Fruit fly (Drosophila melanogaster) whole organism, embryonic: ENCODE data around the gene CG33927.
A peak's percentile ranks its signal among the peaks of the same experiment; 100 is the strongest.
"Not testable (repeated sequence)": the region's sequence is repeated elsewhere in the genome, so short reads cannot be mapped to it uniquely, and the experiment has no call there.

ENCODE experiments used
- CG1024 ChIP-seq: fragments of 200-800 bp; sonication (Bioruptor generic); IDR thresholded peaks from 2 replicates; pipeline ENCODE4 v1.3.6; 2022; ENCODE audit warnings: missing biosample characterization, missing genetic modification characterization
- CG12769 ChIP-seq: fragments of 200-800 bp; sonication (Bioruptor generic); optimal IDR thresholded peaks from 2 replicates; lab custom pipeline; 2019; ENCODE audit warnings: missing biosample characterization, mild to moderate bottlenecking, missing genetic modification characterization, moderate library complexity
- CG13894 ChIP-seq: fragments of 200-800 bp; sonication (Bioruptor generic); optimal IDR thresholded peaks from 3 replicates; lab custom pipeline; 2018; ENCODE audit warnings: missing biosample characterization, mild to moderate bottlenecking, missing genetic modification characterization, moderate library complexity
- CG14014 ChIP-seq: fragments of 200-800 bp; sonication (Bioruptor generic); IDR thresholded peaks from 2 replicates; pipeline ENCODE4 v1.3.6; 2022; ENCODE audit warnings: missing biosample characterization, missing genetic modification characterization
- CG1603 ChIP-seq: fragments of 200-800 bp; sonication (Bioruptor generic); optimal IDR thresholded peaks from 2 replicates; lab custom pipeline; 2019; ENCODE audit warnings: missing biosample characterization, mild to moderate bottlenecking, missing genetic modification characterization, moderate library complexity
- CG18476 ChIP-seq: fragments of 200-800 bp; sonication (Bioruptor generic); optimal IDR thresholded peaks from 2 replicates; lab custom pipeline; 2016; ENCODE audit warnings: missing biosample characterization, mild to moderate bottlenecking, missing genetic modification characterization
- CG2199 ChIP-seq: fragments of 200-800 bp; sonication (Bioruptor generic); IDR thresholded peaks from 3 replicates; pipeline ENCODE4 v1.3.6; 2022; ENCODE audit warnings: missing biosample characterization, missing genetic modification characterization
- CG2712 ChIP-seq: fragments of 200-800 bp; optimal IDR thresholded peaks from 3 replicates; lab custom pipeline; 2019; ENCODE audit warnings: missing biosample characterization, mild to moderate bottlenecking, missing genetic modification characterization, moderate library complexity
- CG30431 ChIP-seq: fragments of 200-800 bp; sonication (Bioruptor generic); optimal IDR thresholded peaks from 2 replicates; lab custom pipeline; 2017; ENCODE audit warnings: missing biosample characterization, missing genetic modification characterization
- CG32532 ChIP-seq: fragments of 200-800 bp; sonication (Bioruptor generic); IDR thresholded peaks from 2 replicates; pipeline ENCODE4 v1.3.6; 2022; ENCODE audit warnings: missing biosample characterization, missing genetic modification characterization
- CG5245 ChIP-seq: fragments of 200-800 bp; sonication (Bioruptor generic); optimal IDR thresholded peaks from 3 replicates; lab custom pipeline; 2016; ENCODE audit warnings: missing biosample characterization, missing genetic modification characterization
- CG6654 ChIP-seq: fragments of 200-800 bp; sonication (Bioruptor generic); optimal IDR thresholded peaks from 2 replicates; lab custom pipeline; 2017; ENCODE audit warnings: missing biosample characterization, mild to moderate bottlenecking, missing genetic modification characterization
- CG8290 ChIP-seq, 3 experiments: fragments of 200-800 bp; sonication (Bioruptor generic); optimal IDR thresholded peaks; 2 replicates each; lab custom pipeline; 2016 to 2019; ENCODE audit warnings: missing biosample characterization in 3 of 3, missing genetic modification characterization in 3 of 3, mild to moderate bottlenecking in 2 of 3, moderate library complexity in 1 of 3
- CG8388 ChIP-seq: fragments of 200-800 bp; sonication (Bioruptor generic); optimal IDR thresholded peaks from 2 replicates; lab custom pipeline; 2019; ENCODE audit warnings: missing biosample characterization, mild to moderate bottlenecking, missing genetic modification characterization, moderate library complexity
- CTCF ChIP-seq: fragments of 200-800 bp; sonication (Bioruptor generic); optimal IDR thresholded peaks from 2 replicates; lab custom pipeline; 2017; ENCODE audit warnings: missing biosample characterization, mild to moderate bottlenecking, missing genetic modification characterization, moderate library complexity
- Chrac-16 ChIP-seq: fragments of 200-800 bp; sonication (Bioruptor generic); optimal IDR thresholded peaks from 3 replicates; lab custom pipeline; 2016; ENCODE audit warnings: missing biosample characterization, missing genetic modification characterization
- Ets65A ChIP-seq: fragments of 200-800 bp; sonication (Bioruptor generic); peaks from one replicate; lab custom pipeline; 2016; ENCODE audit warnings: missing biosample characterization, missing genetic modification characterization
- H15 ChIP-seq: fragments of 200-800 bp; sonication (Bioruptor generic); IDR thresholded peaks from 3 replicates; pipeline ENCODE4 v1.3.6; 2022; ENCODE audit warnings: missing biosample characterization, missing genetic modification characterization
- Hsf ChIP-seq: fragments of 200-800 bp; sonication (Bioruptor generic); optimal IDR thresholded peaks from 3 replicates; lab custom pipeline; 2016; ENCODE audit warnings: missing biosample characterization, missing genetic modification characterization
- Lpt ChIP-seq: fragments of >200 bp; optimal IDR thresholded peaks from 2 replicates; lab custom pipeline; 2018; ENCODE audit warnings: missing biosample characterization, missing genetic modification characterization
- Med ChIP-seq: fragments of 200-800 bp; sonication (Bioruptor generic); peaks from one replicate; lab custom pipeline; 2016; ENCODE audit warnings: missing biosample characterization, missing genetic modification characterization, mild to moderate bottlenecking, inconsistent platforms, moderate library complexity
- Mes4 ChIP-seq: fragments of 200-800 bp; sonication (Bioruptor generic); optimal IDR thresholded peaks from 2 replicates; lab custom pipeline; 2016; ENCODE audit warnings: missing biosample characterization, missing genetic modification characterization
- Mrtf ChIP-seq: fragments of 200-800 bp; sonication (Bioruptor generic); IDR thresholded peaks from 3 replicates; pipeline ENCODE4 v1.3.6; 2022; ENCODE audit warnings: missing biosample characterization, missing genetic modification characterization
- Opbp ChIP-seq: fragments of 200-800 bp; sonication (Bioruptor generic); IDR thresholded peaks from 3 replicates; pipeline ENCODE4 v1.3.6; 2022; ENCODE audit warnings: missing biosample characterization, missing genetic modification characterization; ENCODE audit not compliant: partially characterized antibody
- Rfx ChIP-seq: fragments of 200-800 bp; sonication (Bioruptor generic); IDR thresholded peaks from 2 replicates; pipeline ENCODE4 v1.3.6; 2022; ENCODE audit warnings: missing biosample characterization, missing genetic modification characterization
- Xbp1 ChIP-seq: fragments of 200-800 bp; sonication (Bioruptor generic); optimal IDR thresholded peaks from 3 replicates; lab custom pipeline; 2016; ENCODE audit warnings: missing biosample characterization, mild to moderate bottlenecking, missing genetic modification characterization
- Xrp1 ChIP-seq: fragments of 200-800 bp; sonication (Bioruptor generic); IDR thresholded peaks from 2 replicates; pipeline ENCODE4 v1.3.6; 2022; ENCODE audit warnings: missing biosample characterization, missing genetic modification characterization
- ap ChIP-seq: fragments of 200-800 bp; sonication (Bioruptor generic); IDR thresholded peaks from 2 replicates; pipeline ENCODE4 v1.3.6; 2022; ENCODE audit warnings: missing biosample characterization, missing genetic modification characterization
- bsh ChIP-seq, 2 experiments: fragments of 200-800 bp; sonication (Bioruptor generic); optimal IDR thresholded peaks; 2 replicates each; lab custom pipeline; 2017 to 2018; ENCODE audit warnings: mild to moderate bottlenecking in 2 of 2, missing biosample characterization in 2 of 2, missing genetic modification characterization in 2 of 2, moderate library complexity in 1 of 2
- chinmo ChIP-seq: fragments of 200-800 bp; sonication (Bioruptor generic); IDR thresholded peaks from 4 replicates; pipeline ENCODE4 v1.3.6; 2022; ENCODE audit warnings: missing biosample characterization, missing genetic modification characterization; ENCODE audit not compliant: partially characterized antibody
- gsb ChIP-seq: fragments of 200-800 bp; sonication (Bioruptor generic); IDR thresholded peaks from 2 replicates; pipeline ENCODE4 v1.3.6; 2022; ENCODE audit warnings: missing biosample characterization, missing genetic modification characterization
- ind ChIP-seq: fragments of 200-800 bp; sonication (Bioruptor generic); optimal IDR thresholded peaks from 3 replicates; lab custom pipeline; 2016; ENCODE audit warnings: missing biosample characterization, missing genetic modification characterization
- p53 ChIP-seq: fragments of 200-800 bp; sonication (Bioruptor generic); optimal IDR thresholded peaks from 2 replicates; lab custom pipeline; 2016; ENCODE audit warnings: missing biosample characterization, missing genetic modification characterization
- pb ChIP-seq: fragments of 200-800 bp; sonication (Bioruptor generic); optimal IDR thresholded peaks from 3 replicates; lab custom pipeline; 2016; ENCODE audit warnings: missing biosample characterization, missing genetic modification characterization
- prd ChIP-seq, 3 experiments: fragments of >200 bp in 2 of 3; fragments of 200-800 bp in 1 of 3; sonication (Bioruptor generic) in 1 of 3; optimal IDR thresholded peaks in 2 of 3; IDR thresholded peaks in 1 of 3; 2 replicates in 2 of 3; 3 replicates in 1 of 3; pipeline versions ENCODE4 v1.3.6 to Lab custom; 2017 to 2022; ENCODE audit warnings: missing biosample characterization in 1 of 3, missing genetic modification characterization in 1 of 3
- ranshi ChIP-seq: fragments of 200-800 bp; sonication (Bioruptor generic); IDR thresholded peaks from 2 replicates; pipeline ENCODE4 v1.3.6; 2022; ENCODE audit warnings: missing biosample characterization, missing genetic modification characterization
- shn ChIP-seq: fragments of 200-800 bp; sonication (Bioruptor generic); optimal IDR thresholded peaks from 3 replicates; lab custom pipeline; 2016; ENCODE audit warnings: missing biosample characterization, missing genetic modification characterization
- slou ChIP-seq: fragments of 200-800 bp; sonication (Bioruptor generic); optimal IDR thresholded peaks from 3 replicates; lab custom pipeline; 2016; ENCODE audit warnings: missing biosample characterization, missing genetic modification characterization
- sna ChIP-seq: fragments of 200-800 bp; sonication (Bioruptor generic); IDR thresholded peaks from 2 replicates; pipeline ENCODE4 v1.3.6; 2022; ENCODE audit warnings: missing biosample characterization, missing genetic modification characterization; ENCODE audit not compliant: partially characterized antibody
- tin ChIP-seq: fragments of 200-800 bp; sonication (Bioruptor generic); optimal IDR thresholded peaks from 3 replicates; lab custom pipeline; 2016; ENCODE audit warnings: missing biosample characterization, missing genetic modification characterization
- tll ChIP-seq, 2 experiments: fragments of 200-800 bp in 1 of 2; fragments of >200 bp in 1 of 2; sonication (Bioruptor generic) in 1 of 2; optimal IDR thresholded peaks; 2 replicates each; lab custom pipeline; 2017 to 2019; ENCODE audit warnings: missing biosample characterization in 2 of 2, missing genetic modification characterization in 2 of 2, mild to moderate bottlenecking in 1 of 2, moderate library complexity in 1 of 2
- wek ChIP-seq: fragments of 200-800 bp; sonication (Bioruptor generic); optimal IDR thresholded peaks from 3 replicates; lab custom pipeline; 2018; ENCODE audit warnings: missing biosample characterization, mild to moderate bottlenecking, missing genetic modification characterization, moderate library complexity
- zen ChIP-seq: fragments of 200-800 bp; sonication (Bioruptor generic); optimal IDR thresholded peaks from 3 replicates; lab custom pipeline; 2018; ENCODE audit warnings: missing biosample characterization, mild to moderate bottlenecking, missing genetic modification characterization, moderate library complexity
- zfh1 ChIP-seq: fragments of 200-800 bp; sonication (Bioruptor generic); IDR thresholded peaks from 3 replicates; pipeline ENCODE4 v1.3.6; 2022; ENCODE audit warnings: missing biosample characterization, missing genetic modification characterization

Gene CG33927

dm6 chr3R:4684811-4685210 lies 5.6 kb downstream of the CG33927 start:
- peak; percentile 1 for TF ChIP-seq ind
- TF ChIP-seq Mrtf, result 0 out of 3 replicates have a peak, but pooled peaks have one; percentile 36
- peak; percentile 3 for TF ChIP-seq Hsf (GFP tag; lab: Kevin White, UChicago)
- peak; percentile 90 for TF ChIP-seq CG8388 (GFP tag; lab: Kevin White, UChicago)
- TF ChIP-seq ap (GFP tag; lab: Robert Waterston, UW), result 0 out of 2 replicates have a peak, but pooled peaks have one; percentile 4
- peak; percentile 5 for TF ChIP-seq CG30431 (GFP tag; lab: Kevin White, UChicago)
- TF ChIP-seq CG2712 (tag; lab: Kevin White, UChicago), result peak; percentile 4
- peak; percentile 91 for TF ChIP-seq CTCF (GFP tag; lab: Kevin White, UChicago)
- TF ChIP-seq tll (GFP tag; optimal IDR thresholded peaks at IDR 0.05; lab: Kevin White, UChicago), result peak in 1 of 2 experiments; percentile 45
- peak; percentile 25; the same call in 1 of the 2 replicates for TF ChIP-seq CG32532 (GFP tag; lab: Robert Waterston, UW)
- TF ChIP-seq CG8290 (GFP tag; optimal IDR thresholded peaks at IDR 0.05; lab: Kevin White, UChicago); prd (optimal IDR thresholded peaks at IDR 0.05; lab: Kevin White, UChicago): not testable (repeated sequence)
- peak in 1 of 2 experiments; percentile 39 for TF ChIP-seq CG8290 (tag; optimal IDR thresholded peaks at IDR 0.05; lab: Kevin White, UChicago)
- 0 out of 2 replicates have a peak, but pooled peaks have one; percentile 8 for TF ChIP-seq Xrp1 (GFP tag; lab: Robert Waterston, UW)
- TF ChIP-seq CG1603 (tag; lab: Kevin White, UChicago), result peak; percentile 29
- peak; percentile 16 for TF ChIP-seq tin (GFP tag; lab: Kevin White, UChicago)
- TF ChIP-seq Med (GFP tag; lab: Kevin White, UChicago), result peak; percentile 82
- TF ChIP-seq H15 (GFP tag; lab: Robert Waterston, UW), result 0 out of 3 replicates have a peak, but pooled peaks have one; percentile 13
- TF ChIP-seq Ets65A (GFP tag; lab: Kevin White, UChicago), result peak; percentile 75
- peak; percentile 41; the same call in 1 of the 3 replicates for TF ChIP-seq prd (GFP tag; IDR thresholded peaks at IDR 0.05; lab: Robert Waterston, UW)
- TF ChIP-seq zfh1, result peak; percentile 37; the same call in 1 of the 3 replicates
- peak; percentile 1 for TF ChIP-seq pb (GFP tag; lab: Kevin White, UChicago)
- TF ChIP-seq CG2199 (GFP tag; lab: Robert Waterston, UW), result peak; percentile 92
- TF ChIP-seq CG1024 (GFP tag; lab: Robert Waterston, UW), result 0 out of 2 replicates have a peak, but pooled peaks have one; percentile 11
- peak in 1 of 2 experiments; percentile 11 for TF ChIP-seq bsh (GFP tag; optimal IDR thresholded peaks at IDR 0.05; lab: Kevin White, UChicago)

dm6 chr3R:4678362-4678761 lies 12.0 kb downstream of the CG33927 start:
- TF ChIP-seq CG14014 (GFP tag; lab: Robert Waterston, UW) (no peak), CG18476 (GFP tag; lab: Kevin White, UChicago) (no peak), zen (tag; lab: Kevin White, UChicago) (no peak), chinmo (0 out of 4 replicates have a peak, but pooled peaks have one; percentile 17), sna (GFP tag; lab: Robert Waterston, UW) (no peak), slou (GFP tag; lab: Kevin White, UChicago) (no peak), shn (GFP tag; lab: Kevin White, UChicago) (no peak), ranshi (GFP tag; lab: Robert Waterston, UW) (no peak), Xbp1 (GFP tag; lab: Kevin White, UChicago) (no peak), Lpt (GFP tag; lab: Kevin White, UChicago) (no peak), CG30431 (GFP tag; lab: Kevin White, UChicago) (no peak), CG13894 (tag; lab: Kevin White, UChicago) (peak; percentile 95), Hsf (GFP tag; lab: Kevin White, UChicago) (no peak), gsb (GFP tag; lab: Robert Waterston, UW) (no peak), Opbp (GFP tag; lab: Robert Waterston, UW) (no peak), CG12769 (peak; percentile 36), wek (GFP tag; lab: Kevin White, UChicago) (no peak), CG6654 (no peak), Mes4 (no peak), CG5245 (no peak), Chrac-16 (GFP tag; lab: Kevin White, UChicago) (no peak), Rfx (GFP tag; lab: Robert Waterston, UW) (no peak), p53 (no peak)
